ENCODE assay signal across 1 fruit fly cellular context in genomic region chr3L:14634773-14635563, dm6.
TF ChIP-seq lines count a peak whose summit lies in the region.

No protein-coding gene starts in this region.

TF ChIP-seq in whole organism, embryonic, 481 proteins besides CTCF, POLR2A, EP300 and RAD21 (continued from another document and continues in another):
- TF ChIP-seq sug (tag; optimal IDR thresholded peaks at IDR 0.05; lab: Kevin White, UChicago) (no peak), CG1792 (GFP tag; optimal IDR thresholded peaks at IDR 0.05; lab: Kevin White, UChicago) (no peak), lab (GFP tag; optimal IDR thresholded peaks at IDR 0.05; lab: Kevin White, UChicago) (peak; percentile 50), kay (GFP tag; optimal IDR thresholded peaks at IDR 0.05; lab: Kevin White, UChicago) (peak; percentile 70), gsb (GFP tag; IDR thresholded peaks at IDR 0.05; lab: Robert Waterston, UW) (no peak), slou (GFP tag; optimal IDR thresholded peaks at IDR 0.05; lab: Kevin White, UChicago) (no peak), CG4820 (GFP tag; optimal IDR thresholded peaks at IDR 0.05; lab: Kevin White, UChicago) (peak; percentile 65), CG17361 (GFP tag; IDR thresholded peaks at IDR 0.05; lab: Robert Waterston, UW) (peak; percentile 93), CG7963 (GFP tag; IDR thresholded peaks at IDR 0.05; lab: Robert Waterston, UW; ENCODE audit: partially characterized antibody) (no peak), CG3065 (GFP tag; optimal IDR thresholded peaks at IDR 0.05; lab: Kevin White, UChicago) (peak; percentile 63), da (GFP tag; optimal IDR thresholded peaks at IDR 0.05; lab: Kevin White, UChicago) (no peak), Side (GFP tag; optimal IDR thresholded peaks at IDR 0.05; lab: Kevin White, UChicago) (no peak), Asciz (GFP tag; optimal IDR thresholded peaks at IDR 0.05; lab: Kevin White, UChicago) (peak; percentile 23), Myb (GFP tag; optimal IDR thresholded peaks at IDR 0.05; lab: Kevin White, UChicago) (no peak), H15 (GFP tag; IDR thresholded peaks at IDR 0.05; lab: Robert Waterston, UW) (no peak), Hr51 (GFP tag; optimal IDR thresholded peaks at IDR 0.05; lab: Kevin White, UChicago) (peak in 1 of 2 experiments; percentile 60), CG11093 (GFP tag; IDR thresholded peaks at IDR 0.05; lab: Robert Waterston, UW) (0 out of 3 replicates have a peak, but pooled peaks have one; percentile 43), CG5245 (GFP tag; optimal IDR thresholded peaks at IDR 0.05; lab: Kevin White, UChicago) (peak; percentile 58), Stat92E (GFP tag; optimal IDR thresholded peaks at IDR 0.05; lab: Kevin White, UChicago) (peak in 1 of 3 experiments; percentile 67), CG11504 (tag; optimal IDR thresholded peaks at IDR 0.05; lab: Kevin White, UChicago) (peak; percentile 71), CG14860 (GFP tag; IDR thresholded peaks at IDR 0.05; lab: Robert Waterston, UW; ENCODE audit: partially characterized antibody) (no peak), CG3838 (GFP tag; optimal IDR thresholded peaks at IDR 0.05; lab: Kevin White, UChicago) (no peak), HmgZ (tag; optimal IDR thresholded peaks at IDR 0.05; lab: Kevin White, UChicago) (peak; percentile 18), kni (GFP tag; optimal IDR thresholded peaks at IDR 0.05; lab: Kevin White, UChicago) (peak; percentile 95), lbe (GFP tag; optimal IDR thresholded peaks at IDR 0.05; lab: Kevin White, UChicago) (peak; percentile 75), Elba2 (GFP tag; optimal IDR thresholded peaks at IDR 0.05; lab: Kevin White, UChicago) (no peak), CG6654 (GFP tag; optimal IDR thresholded peaks at IDR 0.05; lab: Kevin White, UChicago) (no peak), CG1603 (tag; optimal IDR thresholded peaks at IDR 0.05; lab: Kevin White, UChicago) (peak; percentile 40), Usf (GFP tag; optimal IDR thresholded peaks at IDR 0.05; lab: Kevin White, UChicago) (peak; percentile 57), Lpt (GFP tag; optimal IDR thresholded peaks at IDR 0.05; lab: Kevin White, UChicago) (no peak), shn (GFP tag; optimal IDR thresholded peaks at IDR 0.05; lab: Kevin White, UChicago) (no peak), CG3407 (GFP tag; optimal IDR thresholded peaks at IDR 0.05; lab: Kevin White, UChicago) (peak; percentile 50), h (optimal IDR thresholded peaks at IDR 0.05; lab: Kevin White, UChicago) (no peak), CG30431 (GFP tag; optimal IDR thresholded peaks at IDR 0.05; lab: Kevin White, UChicago) (peak; percentile 34), CG6689 (GFP tag; IDR thresholded peaks at IDR 0.05; lab: Robert Waterston, UW) (peak; percentile 86), crol (GFP tag; IDR thresholded peaks at IDR 0.05; lab: Robert Waterston, UW) (peak; percentile 98), CG15269 (tag; optimal IDR thresholded peaks at IDR 0.05; lab: Kevin White, UChicago) (peak; percentile 33), CG11560 (tag; IDR thresholded peaks at IDR 0.05; lab: Robert Waterston, UW) (no peak), CG7745 (tag; optimal IDR thresholded peaks at IDR 0.05; lab: Kevin White, UChicago) (no peak), CG10979 (tag; optimal IDR thresholded peaks at IDR 0.05; lab: Kevin White, UChicago) (peak; percentile 95), Gsc (GFP tag; IDR thresholded peaks at IDR 0.05; lab: Robert Waterston, UW) (no peak), vvl (GFP tag; IDR thresholded peaks at IDR 0.05; lab: Robert Waterston, UW) (peak; percentile 54), CG10147 (GFP tag; optimal IDR thresholded peaks at IDR 0.05; lab: Kevin White, UChicago) (no peak), Dll (GFP tag; IDR thresholded peaks at IDR 0.05; lab: Robert Waterston, UW; ENCODE audit: partially characterized antibody) (no peak), lov (optimal IDR thresholded peaks at IDR 0.05; lab: Kevin White, UChicago) (no peak), lov (GFP tag; IDR thresholded peaks at IDR 0.05; lab: Robert Waterston, UW) (0 out of 3 replicates have a peak, but pooled peaks have one; percentile 30), CG6254 (GFP tag; optimal IDR thresholded peaks at IDR 0.05; lab: Kevin White, UChicago) (peak; percentile 63), tll (GFP tag; optimal IDR thresholded peaks at IDR 0.05; lab: Kevin White, UChicago) (peak in 1 of 2 experiments; percentile 17), CG11723 (GFP tag; optimal IDR thresholded peaks at IDR 0.05; lab: Kevin White, UChicago) (peak; percentile 31), aop (GFP tag; IDR thresholded peaks at IDR 0.05; lab: Robert Waterston, UW) (0 out of 2 replicates have a peak, but pooled peaks have one; percentile 14), tio (GFP tag; optimal IDR thresholded peaks at IDR 0.05; lab: Kevin White, UChicago) (peak; percentile 64), cg (GFP tag; optimal IDR thresholded peaks at IDR 0.05; lab: Kevin White, UChicago) (no peak), CG2120 (GFP tag; optimal IDR thresholded peaks at IDR 0.05; lab: Kevin White, UChicago) (no peak), klu (GFP tag; IDR thresholded peaks at IDR 0.05; lab: Robert Waterston, UW) (no peak), CG2116 (GFP tag; optimal IDR thresholded peaks at IDR 0.05; lab: Kevin White, UChicago) (peak; percentile 38), CG4424 (GFP tag; optimal IDR thresholded peaks at IDR 0.05; lab: Kevin White, UChicago) (peak; percentile 79), D (optimal IDR thresholded peaks at IDR 0.05; lab: Kevin White, UChicago) (no peak), D (GFP tag; optimal IDR thresholded peaks at IDR 0.05; lab: Kevin White, UChicago) (peak; percentile 83), CG42726 (GFP tag; IDR thresholded peaks at IDR 0.05; lab: Robert Waterston, UW; ENCODE audit: partially characterized antibody) (no peak), Antp (GFP tag; optimal IDR thresholded peaks at IDR 0.05; lab: Kevin White, UChicago) (no peak), sisA (GFP tag; IDR thresholded peaks at IDR 0.05; lab: Robert Waterston, UW) (peak; percentile 29; the same call in 1 of the 2 replicates), ATbp (GFP tag; optimal IDR thresholded peaks at IDR 0.05; lab: Kevin White, UChicago) (peak; percentile 24), CG10462 (GFP tag; optimal IDR thresholded peaks at IDR 0.05; lab: Kevin White, UChicago) (peak; percentile 61), CG12299 (tag; optimal IDR thresholded peaks at IDR 0.05; lab: Kevin White, UChicago) (peak; percentile 6), CG14667 (GFP tag; IDR thresholded peaks at IDR 0.05; lab: Robert Waterston, UW) (peak; percentile 35; the same call in 1 of the 2 replicates), twi (tag; optimal IDR thresholded peaks at IDR 0.05; lab: Kevin White, UChicago) (peak; percentile 64), stc (GFP tag; IDR thresholded peaks at IDR 0.05; lab: Robert Waterston, UW) (peak; percentile 73), CG4328 (GFP tag; optimal IDR thresholded peaks at IDR 0.05; lab: Kevin White, UChicago) (peak; percentile 22), CG2129 (GFP tag; IDR thresholded peaks at IDR 0.05; lab: Robert Waterston, UW; ENCODE audit: partially characterized antibody) (no peak), Dad (GFP tag; optimal IDR thresholded peaks at IDR 0.05; lab: Kevin White, UChicago) (no peak), CG8478 (optimal IDR thresholded peaks at IDR 0.05; lab: Kevin White, UChicago) (no peak), Sry-δ (GFP tag; optimal IDR thresholded peaks at IDR 0.05; lab: Kevin White, UChicago) (no peak), CG18764 (GFP tag; optimal IDR thresholded peaks at IDR 0.05; lab: Kevin White, UChicago) (peak; percentile 42), CG2202 (tag; optimal IDR thresholded peaks at IDR 0.05; lab: Kevin White, UChicago) (peak; percentile 78), PHDP (tag; optimal IDR thresholded peaks at IDR 0.05; lab: Kevin White, UChicago) (peak; percentile 58), CG10654 (GFP tag; optimal IDR thresholded peaks at IDR 0.05; lab: Kevin White, UChicago) (peak; percentile 32), CG2712 (tag; optimal IDR thresholded peaks at IDR 0.05; lab: Kevin White, UChicago) (peak; percentile 96), Fer2 (tag; optimal IDR thresholded peaks at IDR 0.05; lab: Kevin White, UChicago) (no peak), unpg (GFP tag; optimal IDR thresholded peaks at IDR 0.05; lab: Kevin White, UChicago) (peak; percentile 73), CG34422 (GFP tag; IDR thresholded peaks at IDR 0.05; lab: Robert Waterston, UW) (0 out of 3 replicates have a peak, but pooled peaks have one; percentile 67), dm (GFP tag; optimal IDR thresholded peaks at IDR 0.05; lab: Kevin White, UChicago) (no peak), Scr (GFP tag; IDR thresholded peaks at IDR 0.05; lab: Robert Waterston, UW; ENCODE audit: partially characterized antibody) (no peak), CG34376 (GFP tag; optimal IDR thresholded peaks at IDR 0.05; lab: Kevin White, UChicago) (no peak), CG8924 (tag; optimal IDR thresholded peaks at IDR 0.05; lab: Kevin White, UChicago) (peak; percentile 82), E2f1 (GFP tag; IDR thresholded peaks at IDR 0.05; lab: Robert Waterston, UW) (peak; percentile 45), Xbp1 (GFP tag; optimal IDR thresholded peaks at IDR 0.05; lab: Kevin White, UChicago) (peak; percentile 52), vnd (GFP tag; IDR thresholded peaks at IDR 0.05; lab: Robert Waterston, UW; ENCODE audit: partially characterized antibody) (no peak), MESR4 (GFP tag; optimal IDR thresholded peaks at IDR 0.05; lab: Kevin White, UChicago) (no peak), psq (GFP tag; optimal IDR thresholded peaks at IDR 0.05; lab: Kevin White, UChicago) (peak; percentile 58), zfh1 (GFP tag; IDR thresholded peaks at IDR 0.05; lab: Robert Waterston, UW) (peak; percentile 68; the same call in 2 of the 3 replicates), Med (GFP tag; lab: Kevin White, UChicago) (no peak), CG6854 (GFP tag; optimal IDR thresholded peaks at IDR 0.05; lab: Kevin White, UChicago) (peak; percentile 18), fd102C (GFP tag; optimal IDR thresholded peaks at IDR 0.05; lab: Kevin White, UChicago) (no peak), pfk (GFP tag; optimal IDR thresholded peaks at IDR 0.05; lab: Kevin White, UChicago) (peak; percentile 11), sim (GFP tag; IDR thresholded peaks at IDR 0.05; lab: Robert Waterston, UW) (peak; percentile 44; the same call in 1 of the 2 replicates), CG18476 (GFP tag; optimal IDR thresholded peaks at IDR 0.05; lab: Kevin White, UChicago) (peak; percentile 39), sqz (GFP tag; optimal IDR thresholded peaks at IDR 0.05; lab: Kevin White, UChicago) (peak; percentile 21), Dp (GFP tag; optimal IDR thresholded peaks at IDR 0.05; lab: Kevin White, UChicago) (no peak), HLH3B (GFP tag; IDR thresholded peaks at IDR 0.05; lab: Robert Waterston, UW) (peak; percentile 20; the same call in 1 of the 2 replicates), grn (GFP tag; optimal IDR thresholded peaks at IDR 0.05; lab: Kevin White, UChicago) (peak; percentile 71), CG7556 (GFP tag; optimal IDR thresholded peaks at IDR 0.05; lab: Kevin White, UChicago) (peak; percentile 80), CG17829 (tag; optimal IDR thresholded peaks at IDR 0.05; lab: Kevin White, UChicago) (peak; percentile 94), CoRest (tag; optimal IDR thresholded peaks at IDR 0.05; lab: Kevin White, UChicago) (peak; percentile 83), CG31441 (GFP tag; IDR thresholded peaks at IDR 0.05; lab: Robert Waterston, UW) (peak; percentile 87), Hr3 (GFP tag; optimal IDR thresholded peaks at IDR 0.05; lab: Kevin White, UChicago) (peak; percentile 69), Six4 (GFP tag; optimal IDR thresholded peaks at IDR 0.05; lab: Kevin White, UChicago) (peak; percentile 72), Optix (GFP tag; IDR thresholded peaks at IDR 0.05; lab: Robert Waterston, UW) (no peak), Ptx1 (GFP tag; IDR thresholded peaks at IDR 0.05; lab: Robert Waterston, UW) (peak; percentile 43; the same call in 1 of the 2 replicates), ap (GFP tag; IDR thresholded peaks at IDR 0.05; lab: Robert Waterston, UW) (0 out of 2 replicates have a peak, but pooled peaks have one; percentile 11), corto (GFP tag; optimal IDR thresholded peaks at IDR 0.05; lab: Kevin White, UChicago) (peak; percentile 43), Jarid2 (GFP tag; optimal IDR thresholded peaks at IDR 0.05; lab: Kevin White, UChicago) (no peak), org-1 (GFP tag; optimal IDR thresholded peaks at IDR 0.05; lab: Kevin White, UChicago) (peak; percentile 42), CG12104 (GFP tag; optimal IDR thresholded peaks at IDR 0.05; lab: Kevin White, UChicago) (peak; percentile 55), Sox100B (GFP tag; optimal IDR thresholded peaks at IDR 0.05; lab: Kevin White, UChicago) (peak; percentile 77), CG2889 (GFP tag; IDR thresholded peaks at IDR 0.05; lab: Robert Waterston, UW) (no peak), CG4617 (GFP tag; optimal IDR thresholded peaks at IDR 0.05; lab: Kevin White, UChicago; ENCODE audit: borderline replicate concordance) (no peak), Blimp-1 (GFP tag; optimal IDR thresholded peaks at IDR 0.05; lab: Kevin White, UChicago) (peak; percentile 78), dati (GFP tag; IDR thresholded peaks at IDR 0.05; lab: Robert Waterston, UW) (no peak), nmo (GFP tag; optimal IDR thresholded peaks at IDR 0.05; lab: Kevin White, UChicago) (peak; percentile 92), sc (optimal IDR thresholded peaks at IDR 0.05; lab: Kevin White, UChicago) (no peak), sc (GFP tag; optimal IDR thresholded peaks at IDR 0.05; lab: Kevin White, UChicago) (peak; percentile 72), CG15601 (tag; optimal IDR thresholded peaks at IDR 0.05; lab: Kevin White, UChicago) (peak; percentile 86), Atf6 (GFP tag; IDR thresholded peaks at IDR 0.05; lab: Robert Waterston, UW) (0 out of 2 replicates have a peak, but pooled peaks have one; percentile 27), stwl (tag; optimal IDR thresholded peaks at IDR 0.05; lab: Kevin White, UChicago) (no peak), sd (tag; optimal IDR thresholded peaks at IDR 0.05; lab: Kevin White, UChicago) (peak; percentile 83), CG9797 (GFP tag; optimal IDR thresholded peaks at IDR 0.05; lab: Kevin White, UChicago) (no peak), CG14014 (GFP tag; IDR thresholded peaks at IDR 0.05; lab: Robert Waterston, UW) (no peak), Chrac-16 (GFP tag; optimal IDR thresholded peaks at IDR 0.05; lab: Kevin White, UChicago) (peak; percentile 67), Atf-2 (GFP tag; optimal IDR thresholded peaks at IDR 0.05; lab: Kevin White, UChicago) (no peak), exex (tag; optimal IDR thresholded peaks at IDR 0.05; lab: Kevin White, UChicago) (no peak), CG10431 (GFP tag; optimal IDR thresholded peaks at IDR 0.05; lab: Kevin White, UChicago) (peak; percentile 25), gsb-n (tag; optimal IDR thresholded peaks at IDR 0.05; lab: Kevin White, UChicago) (peak; percentile 87)
